Fruit fly (Drosophila melanogaster) Kc167 (cell line): Measurements from ENCODE around the gene Atg6.

Source experiments
- h ChIP-seq: fragments of >200 bp; optimal IDR thresholded peaks from 3 replicates; lab custom pipeline; 2018; ENCODE audit warnings: missing external identifiers
- insv ChIP-seq: fragments of >200 bp; optimal IDR thresholded peaks from 3 replicates; lab custom pipeline; 2018; ENCODE audit warnings: missing external identifiers
- psq ChIP-seq: fragments of >200 bp; optimal IDR thresholded peaks from 2 replicates; lab custom pipeline; 2017; ENCODE audit warnings: missing external identifiers
- ttk ChIP-seq: sonication (Bioruptor generic); optimal IDR thresholded peaks from 2 replicates; lab custom pipeline; 2017; ENCODE audit warnings: missing external identifiers

- no peak for TF ChIP-seq psq (lab: Kevin White, UChicago)
- TF ChIP-seq insv (lab: Kevin White, UChicago) = no peak
- TF ChIP-seq h (lab: Kevin White, UChicago) = no peak
- TF ChIP-seq ttk (lab: Kevin White, UChicago) = no peak
These were observed 3.0 kb upstream of the Atg6 start for dm6 chr3R:24053506-24054102.
